Fruit fly (Drosophila melanogaster) whole organism, embryonic: ENCODE results near the gene Ing5.

ENCODE experiments used
- CG10959 ChIP-seq: fragments of 200-800 bp; sonication (Bioruptor generic); IDR thresholded peaks from 2 replicates; pipeline ENCODE4 v1.3.6; 2022; ENCODE audit warnings: missing biosample characterization, missing genetic modification characterization
- CG11696 ChIP-seq: fragments of 200-800 bp; sonication (Bioruptor generic); IDR thresholded peaks from 2 replicates; pipeline ENCODE4 v1.3.6; 2022; ENCODE audit warnings: missing biosample characterization, missing genetic modification characterization
- CG12942 ChIP-seq: fragments of 200-800 bp; sonication (Bioruptor generic); optimal IDR thresholded peaks from 3 replicates; lab custom pipeline; 2016; ENCODE audit warnings: missing biosample characterization, missing genetic modification characterization
- CG13894 ChIP-seq: fragments of 200-800 bp; sonication (Bioruptor generic); optimal IDR thresholded peaks from 3 replicates; lab custom pipeline; 2018; ENCODE audit warnings: missing biosample characterization, mild to moderate bottlenecking, missing genetic modification characterization, moderate library complexity
- CG14965 ChIP-seq: fragments of 200-800 bp; sonication (Bioruptor generic); optimal IDR thresholded peaks from 2 replicates; lab custom pipeline; 2016; ENCODE audit warnings: missing biosample characterization, missing genetic modification characterization, borderline replicate concordance
- CG1602 ChIP-seq: fragments of 200-800 bp; sonication (Bioruptor generic); optimal IDR thresholded peaks from 3 replicates; lab custom pipeline; 2016; ENCODE audit warnings: missing biosample characterization, missing genetic modification characterization
- CG18262 ChIP-seq: fragments of 200-800 bp; optimal IDR thresholded peaks from 3 replicates; lab custom pipeline; 2019; ENCODE audit warnings: missing biosample characterization, mild to moderate bottlenecking, missing genetic modification characterization, moderate library complexity
- CG18619 ChIP-seq: fragments of 200-800 bp; sonication (Bioruptor generic); optimal IDR thresholded peaks from 3 replicates; lab custom pipeline; 2017; ENCODE audit warnings: missing biosample characterization, mild to moderate bottlenecking, missing genetic modification characterization
- CG2678 ChIP-seq: fragments of 200-800 bp; sonication (Bioruptor generic); optimal IDR thresholded peaks from 3 replicates; lab custom pipeline; 2019; ENCODE audit warnings: missing biosample characterization, mild to moderate bottlenecking, missing genetic modification characterization, moderate library complexity
- CG33213 ChIP-seq: fragments of 200-800 bp; sonication (Bioruptor generic); optimal IDR thresholded peaks from 3 replicates; lab custom pipeline; 2016; ENCODE audit warnings: missing biosample characterization, missing genetic modification characterization
- CG33557 ChIP-seq: fragments of 200-800 bp; sonication (Bioruptor generic); optimal IDR thresholded peaks from 2 replicates; lab custom pipeline; 2019; ENCODE audit warnings: missing biosample characterization, mild to moderate bottlenecking, missing genetic modification characterization, moderate library complexity
- CG34422 ChIP-seq: fragments of 200-800 bp; sonication (Bioruptor generic); IDR thresholded peaks from 3 replicates; pipeline ENCODE4 v1.3.6; 2022; ENCODE audit warnings: missing biosample characterization, missing genetic modification characterization
- CG3847 ChIP-seq: fragments of 200-800 bp; sonication (Bioruptor generic); IDR thresholded peaks from 2 replicates; pipeline ENCODE4 v1.3.6; 2022; ENCODE audit warnings: missing biosample characterization, missing genetic modification characterization
- CG4617 ChIP-seq: fragments of 200-800 bp; sonication (Bioruptor generic); optimal IDR thresholded peaks from 3 replicates; lab custom pipeline; 2016; ENCODE audit warnings: missing biosample characterization, missing genetic modification characterization, borderline replicate concordance
- CG4820 ChIP-seq: fragments of 200-800 bp; sonication (Bioruptor generic); optimal IDR thresholded peaks from 3 replicates; lab custom pipeline; 2016; ENCODE audit warnings: missing biosample characterization, missing genetic modification characterization
- CG5953 ChIP-seq: fragments of 200-800 bp; sonication (Bioruptor generic); IDR thresholded peaks from 2 replicates; pipeline ENCODE4 v1.3.6; 2022; ENCODE audit warnings: missing biosample characterization, missing genetic modification characterization
- CG6791 ChIP-seq: fragments of 200-800 bp; sonication (Bioruptor generic); IDR thresholded peaks from 3 replicates; pipeline ENCODE4 v1.3.6; 2022; ENCODE audit warnings: missing biosample characterization, missing genetic modification characterization; ENCODE audit not compliant: partially characterized antibody
- CG7372 ChIP-seq: fragments of 200-800 bp; sonication (Bioruptor generic); IDR thresholded peaks from 2 replicates; pipeline ENCODE4 v1.3.6; 2022; ENCODE audit warnings: missing biosample characterization, missing genetic modification characterization
- CG7963 ChIP-seq: fragments of 200-800 bp; sonication (Bioruptor generic); IDR thresholded peaks from 3 replicates; pipeline ENCODE4 v1.3.6; 2022; ENCODE audit warnings: missing biosample characterization, missing genetic modification characterization; ENCODE audit not compliant: partially characterized antibody
- CG9876 ChIP-seq: fragments of 200-800 bp; sonication (Bioruptor generic); optimal IDR thresholded peaks from 2 replicates; lab custom pipeline; 2016; ENCODE audit warnings: missing biosample characterization, missing genetic modification characterization
- CG9932 ChIP-seq: fragments of 200-800 bp; sonication (Bioruptor generic); IDR thresholded peaks from 2 replicates; pipeline ENCODE4 v1.3.6; 2022; ENCODE audit warnings: missing biosample characterization, missing genetic modification characterization
- CTCF ChIP-seq: fragments of 200-800 bp; sonication (Bioruptor generic); optimal IDR thresholded peaks from 2 replicates; lab custom pipeline; 2017; ENCODE audit warnings: missing biosample characterization, mild to moderate bottlenecking, missing genetic modification characterization, moderate library complexity
- D ChIP-seq, 2 experiments: fragments of 200-800 bp in 1 of 2; fragments of >200 bp in 1 of 2; sonication (Bioruptor generic) in 1 of 2; optimal IDR thresholded peaks; 2 replicates in 1 of 2; 3 replicates in 1 of 2; lab custom pipeline; 2017; ENCODE audit warnings: mild to moderate bottlenecking in 1 of 2, missing biosample characterization in 1 of 2, missing genetic modification characterization in 1 of 2, missing genetic modification reagents in 1 of 2
- Dad ChIP-seq: fragments of 200-800 bp; sonication (Bioruptor generic); optimal IDR thresholded peaks from 3 replicates; lab custom pipeline; 2016; ENCODE audit warnings: missing biosample characterization, missing genetic modification characterization
- Dp ChIP-seq: fragments of 200-800 bp; sonication (Bioruptor generic); optimal IDR thresholded peaks from 2 replicates; lab custom pipeline; 2018; ENCODE audit warnings: missing biosample characterization, mild to moderate bottlenecking, missing genetic modification characterization, moderate library complexity
- E2f1 ChIP-seq: fragments of 200-800 bp; sonication (Bioruptor generic); IDR thresholded peaks from 2 replicates; pipeline ENCODE4 v1.3.6; 2022; ENCODE audit warnings: missing biosample characterization, missing genetic modification characterization
- Eip74EF ChIP-seq, 2 experiments: fragments of 200-800 bp in 1 of 2; fragments of >200 bp in 1 of 2; sonication (Bioruptor generic) in 1 of 2; optimal IDR thresholded peaks; 2 replicates each; lab custom pipeline; 2017 to 2019; ENCODE audit warnings: missing biosample characterization in 2 of 2, missing genetic modification characterization in 2 of 2, mild to moderate bottlenecking in 1 of 2, moderate library complexity in 1 of 2
- Hand ChIP-seq: fragments of 200-800 bp; sonication (Bioruptor generic); optimal IDR thresholded peaks from 2 replicates; lab custom pipeline; 2017; ENCODE audit warnings: mild to moderate bottlenecking, missing biosample characterization, missing genetic modification reagents, missing genetic modification characterization
- HmgZ ChIP-seq: fragments of 200-800 bp; sonication (Bioruptor generic); optimal IDR thresholded peaks from 2 replicates; lab custom pipeline; 2018; ENCODE audit warnings: missing biosample characterization, mild to moderate bottlenecking, missing genetic modification characterization
- MBD-R2 ChIP-seq: fragments of 200-800 bp; sonication (Bioruptor generic); IDR thresholded peaks from 2 replicates; pipeline ENCODE4 v1.3.6; 2022; ENCODE audit warnings: missing biosample characterization, missing genetic modification characterization
- Mrtf ChIP-seq: fragments of 200-800 bp; sonication (Bioruptor generic); IDR thresholded peaks from 3 replicates; pipeline ENCODE4 v1.3.6; 2022; ENCODE audit warnings: missing biosample characterization, missing genetic modification characterization
- TFAM ChIP-seq: fragments of 200-800 bp; sonication (Bioruptor generic); optimal IDR thresholded peaks from 2 replicates; lab custom pipeline; 2017; ENCODE audit warnings: missing biosample characterization, missing genetic modification characterization, inconsistent platforms
- ab ChIP-seq: fragments of 200-800 bp; sonication (Bioruptor generic); optimal IDR thresholded peaks from 2 replicates; lab custom pipeline; 2016; ENCODE audit warnings: missing biosample characterization, missing genetic modification characterization
- abd-A ChIP-seq: fragments of 200-800 bp; sonication (Bioruptor generic); optimal IDR thresholded peaks from 3 replicates; lab custom pipeline; 2019; ENCODE audit warnings: missing biosample characterization, mild to moderate bottlenecking, missing genetic modification characterization, moderate library complexity
- ato ChIP-seq: fragments of 200-800 bp; sonication (Bioruptor generic); IDR thresholded peaks from 2 replicates; pipeline ENCODE4 v1.3.6; 2022; ENCODE audit warnings: missing biosample characterization, missing genetic modification characterization; ENCODE audit not compliant: partially characterized antibody
- gem ChIP-seq: fragments of 200-800 bp; sonication (Bioruptor generic); optimal IDR thresholded peaks from 2 replicates; lab custom pipeline; 2019; ENCODE audit warnings: missing biosample characterization, mild to moderate bottlenecking, missing genetic modification characterization, moderate library complexity
- grn ChIP-seq: fragments of 200-800 bp; sonication (Bioruptor generic); optimal IDR thresholded peaks from 3 replicates; lab custom pipeline; 2017; ENCODE audit warnings: missing biosample characterization, missing genetic modification characterization
- jigr1 ChIP-seq: fragments of 200-800 bp; sonication (Bioruptor generic); IDR thresholded peaks from 3 replicates; pipeline ENCODE4 v1.3.6; 2022; ENCODE audit warnings: missing biosample characterization, missing genetic modification characterization
- kah ChIP-seq: fragments of 200-800 bp; sonication (Bioruptor generic); optimal IDR thresholded peaks from 2 replicates; lab custom pipeline; 2018; ENCODE audit warnings: missing biosample characterization, mild to moderate bottlenecking, missing genetic modification characterization
- kay ChIP-seq: fragments of 200-800 bp; sonication (Bioruptor generic); optimal IDR thresholded peaks from 2 replicates; lab custom pipeline; 2016; ENCODE audit warnings: missing biosample characterization, missing genetic modification characterization
- knrl ChIP-seq: fragments of 200-800 bp; sonication (Bioruptor generic); IDR thresholded peaks from 3 replicates; pipeline ENCODE4 v1.3.6; 2022; ENCODE audit warnings: missing biosample characterization, missing genetic modification characterization; ENCODE audit not compliant: partially characterized antibody
- nerfin-1 ChIP-seq: fragments of 200-800 bp; sonication (Bioruptor generic); optimal IDR thresholded peaks from 3 replicates; lab custom pipeline; 2019; ENCODE audit warnings: missing biosample characterization, mild to moderate bottlenecking, missing genetic modification characterization, moderate library complexity
- onecut ChIP-seq: fragments of 200-800 bp; sonication (Bioruptor generic); IDR thresholded peaks from 2 replicates; pipeline ENCODE4 v1.3.6; 2022; ENCODE audit warnings: missing biosample characterization, missing genetic modification characterization
- pita ChIP-seq: fragments of 200-800 bp; sonication (Bioruptor generic); optimal IDR thresholded peaks from 2 replicates; lab custom pipeline; 2017; ENCODE audit warnings: missing biosample characterization, mild to moderate bottlenecking, missing genetic modification characterization
- slp2 ChIP-seq: fragments of 200-800 bp; sonication (Bioruptor generic); optimal IDR thresholded peaks from 2 replicates; lab custom pipeline; 2016; ENCODE audit warnings: missing biosample characterization, missing genetic modification characterization
- sna ChIP-seq: fragments of 200-800 bp; sonication (Bioruptor generic); IDR thresholded peaks from 2 replicates; pipeline ENCODE4 v1.3.6; 2022; ENCODE audit warnings: missing biosample characterization, missing genetic modification characterization; ENCODE audit not compliant: partially characterized antibody
- so ChIP-seq: fragments of 200-800 bp; sonication (Bioruptor generic); IDR thresholded peaks from 3 replicates; pipeline ENCODE4 v1.3.6; 2022; ENCODE audit warnings: missing biosample characterization, missing genetic modification characterization
- sqz ChIP-seq: fragments of 200-800 bp; sonication (Bioruptor generic); optimal IDR thresholded peaks from 3 replicates; lab custom pipeline; 2018; ENCODE audit warnings: missing biosample characterization, mild to moderate bottlenecking, missing genetic modification characterization
- ttk ChIP-seq: fragments of 200-800 bp; sonication (Bioruptor generic); IDR thresholded peaks from 2 replicates; pipeline ENCODE4 v2.1.2; 2022; ENCODE audit warnings: missing biosample characterization, missing genetic modification characterization
- zfh1 ChIP-seq: fragments of 200-800 bp; sonication (Bioruptor generic); IDR thresholded peaks from 3 replicates; pipeline ENCODE4 v1.3.6; 2022; ENCODE audit warnings: missing biosample characterization, missing genetic modification characterization

Ing5 gene

DNA sequence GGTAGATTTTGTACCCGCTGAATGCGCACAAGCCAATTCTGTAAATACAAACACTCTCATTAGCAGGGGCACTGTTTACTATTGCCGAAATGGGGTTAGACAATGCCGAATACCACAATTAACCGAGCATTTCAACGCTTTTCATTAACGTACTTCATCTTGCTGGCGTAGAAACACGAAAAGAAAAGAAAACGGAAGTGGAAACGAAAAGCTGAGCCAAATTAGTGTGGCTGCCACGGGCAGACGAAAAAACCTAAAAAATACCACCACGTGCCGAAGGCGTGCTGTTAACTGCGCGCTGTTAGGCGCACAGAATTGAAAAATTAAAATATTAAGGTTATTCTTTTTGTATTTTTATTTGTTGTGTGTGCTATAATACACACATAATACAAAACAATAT is 7.8 kb upstream of the Ing5 start, which contains the start of gene RpL24 (continued):
- TF ChIP-seq ttk (GFP tag; lab: Robert Waterston, UW), result peak; percentile 81
- peak; percentile 40 for TF ChIP-seq ab (GFP tag; lab: Kevin White, UChicago)
- peak; percentile 77 for TF ChIP-seq grn (GFP tag; lab: Kevin White, UChicago)
- peak; percentile 92 for TF ChIP-seq kah (GFP tag; lab: Kevin White, UChicago)
- peak; percentile 95 for TF ChIP-seq CG18619
- TF ChIP-seq Hand (GFP tag; lab: Kevin White, UChicago), result peak; percentile 88
- peak; percentile 87 for TF ChIP-seq CG3847 (GFP tag; lab: Robert Waterston, UW)
- no peak for TF ChIP-seq D (optimal IDR thresholded peaks at IDR 0.05; lab: Kevin White, UChicago)
- peak; percentile 86 for TF ChIP-seq D (GFP tag; optimal IDR thresholded peaks at IDR 0.05; lab: Kevin White, UChicago)
- TF ChIP-seq Eip74EF (GFP tag; optimal IDR thresholded peaks at IDR 0.05; lab: Kevin White, UChicago), result peak in 1 of 2 experiments; percentile 88
- peak; percentile 93 for TF ChIP-seq zfh1 (GFP tag; lab: Robert Waterston, UW)
- peak; percentile 80 for TF ChIP-seq slp2 (GFP tag; lab: Kevin White, UChicago)
- TF ChIP-seq CG9876 (GFP tag; lab: Kevin White, UChicago), result peak; percentile 88
- TF ChIP-seq CG11696, result peak; percentile 77
- TF ChIP-seq CG4617 (GFP tag; lab: Kevin White, UChicago), result peak; percentile 80
- peak; percentile 92 for TF ChIP-seq Dad (GFP tag; lab: Kevin White, UChicago)
- peak; percentile 86 for TF ChIP-seq TFAM (GFP tag; lab: Kevin White, UChicago)
- TF ChIP-seq CG6791 (GFP tag; lab: Robert Waterston, UW), result 0 out of 3 replicates have a peak, but pooled peaks have one; percentile 29
- peak; percentile 61 for TF ChIP-seq CG1602
- peak; percentile 64; the same call in 1 of the 2 replicates for TF ChIP-seq CG7372 (GFP tag; lab: Robert Waterston, UW)
- peak; percentile 71 for TF ChIP-seq MBD-R2
- peak; percentile 48 for TF ChIP-seq CG14965
- peak; percentile 95 for TF ChIP-seq CG5953 (GFP tag; lab: Robert Waterston, UW)
- TF ChIP-seq CG9932 (GFP tag; lab: Robert Waterston, UW), result peak; percentile 75
- TF ChIP-seq abd-A (tag; lab: Kevin White, UChicago), result no peak
- TF ChIP-seq CG18262 (tag; lab: Kevin White, UChicago), result peak; percentile 82
- peak; percentile 92 for TF ChIP-seq sqz (GFP tag; lab: Kevin White, UChicago)
- peak; percentile 54 for TF ChIP-seq Dp
- TF ChIP-seq CG7963, result no peak
- peak; percentile 80 for TF ChIP-seq gem (tag; lab: Kevin White, UChicago)
- peak; percentile 85 for TF ChIP-seq CG13894 (tag; lab: Kevin White, UChicago)
- peak; percentile 65 for TF ChIP-seq CTCF (GFP tag; lab: Kevin White, UChicago)
- peak; percentile 90 for TF ChIP-seq HmgZ (tag; lab: Kevin White, UChicago)
- no peak; the same call in 2 of the 3 replicates for TF ChIP-seq knrl
- peak; percentile 36; the same call in 1 of the 2 replicates for TF ChIP-seq ato (GFP tag; lab: Robert Waterston, UW)
- peak; percentile 82 for TF ChIP-seq CG2678 (tag; lab: Kevin White, UChicago)
- TF ChIP-seq nerfin-1, result peak; percentile 85
- TF ChIP-seq so (GFP tag; lab: Robert Waterston, UW), result peak; percentile 92; the same call in 2 of the 3 replicates
- peak; percentile 83 for TF ChIP-seq CG33557 (GFP tag; lab: Kevin White, UChicago)
- TF ChIP-seq CG4820, result peak; percentile 69
- no peak for TF ChIP-seq pita (GFP tag; lab: Kevin White, UChicago)
- TF ChIP-seq E2f1 (GFP tag; lab: Robert Waterston, UW), result peak; percentile 74
- TF ChIP-seq CG12942 (GFP tag; lab: Kevin White, UChicago), result peak; percentile 77
- TF ChIP-seq sna (GFP tag; lab: Robert Waterston, UW), result no peak
- no peak for TF ChIP-seq jigr1 (GFP tag; lab: Robert Waterston, UW)
- peak; percentile 90; the same call in 2 of the 3 replicates for TF ChIP-seq CG34422 (GFP tag; lab: Robert Waterston, UW)
- TF ChIP-seq CG33213, result peak; percentile 97
- TF ChIP-seq kay (GFP tag; lab: Kevin White, UChicago), result peak; percentile 37
- peak; percentile 59; the same call in 2 of the 3 replicates for TF ChIP-seq Mrtf (GFP tag; lab: Robert Waterston, UW)
- peak; percentile 94 for TF ChIP-seq onecut (GFP tag; lab: Robert Waterston, UW)
- TF ChIP-seq CG10959, result peak; percentile 73
